Worm (Caenorhabditis elegans): ENCODE measurements around the gene bath-2.

Gene bath-2

ce11 chrII:1917862-1918261 lies 4.7 kb downstream of the bath-2 start, which contains the start of gene bath-4:
bath-4 (minus strand) TSS chrII:1917962.
- TF ChIP-seq med-1 (GFP tag; optimal IDR thresholded peaks at IDR 0.05; ENCODE audit: insufficient read depth) (no peak), ztf-23 (GFP tag; IDR thresholded peaks at IDR 0.05) (no peak), ztf-29 (GFP tag; IDR thresholded peaks at IDR 0.05) (no peak), flt-1 (GFP tag; IDR thresholded peaks at IDR 0.05) (no peak), T22C8.4 (GFP tag; IDR thresholded peaks at IDR 0.05) (no peak), ref-1 (GFP tag; conservative IDR thresholded peaks at IDR 0.05) (no peak), klf-2 (GFP tag; conservative IDR thresholded peaks at IDR 0.05) (no peak), tab-1 (GFP tag; IDR thresholded peaks at IDR 0.05) (no peak), cog-1 (tag; optimal IDR thresholded peaks at IDR 0.05) (no peak)

- TF ChIP-seq flt-1 (GFP tag; IDR thresholded peaks at IDR 0.05) (no peak), tab-1 (GFP tag; IDR thresholded peaks at IDR 0.05) (no peak), cog-1 (tag; optimal IDR thresholded peaks at IDR 0.05) (no peak), med-1 (GFP tag; optimal IDR thresholded peaks at IDR 0.05; ENCODE audit: insufficient read depth) (no peak), T22C8.4 (GFP tag; IDR thresholded peaks at IDR 0.05) (no peak), klf-2 (GFP tag; conservative IDR thresholded peaks at IDR 0.05) (no peak), ztf-29 (GFP tag; IDR thresholded peaks at IDR 0.05) (no peak), ztf-23 (GFP tag; IDR thresholded peaks at IDR 0.05) (no peak), ref-1 (GFP tag; conservative IDR thresholded peaks at IDR 0.05) (no peak)
Observed at ce11 chrII:1912741-1913140, 9.8 kb downstream of the bath-2 start, which contains the start of gene math-31. math-31 (minus strand) TSS chrII:1912841.

ce11 chrII:1905104-1905503 lies 17.5 kb downstream of the bath-2 start, which contains the start of gene math-22:
math-22 (plus strand) TSS chrII:1905404.
- TF ChIP-seq cog-1 (tag; optimal IDR thresholded peaks at IDR 0.05) (no peak), flt-1 (GFP tag; IDR thresholded peaks at IDR 0.05) (no peak), ztf-29 (GFP tag; IDR thresholded peaks at IDR 0.05) (no peak), tab-1 (GFP tag; IDR thresholded peaks at IDR 0.05) (no peak), med-1 (GFP tag; optimal IDR thresholded peaks at IDR 0.05; ENCODE audit: insufficient read depth) (no peak), T22C8.4 (GFP tag; IDR thresholded peaks at IDR 0.05) (no peak), ref-1 (GFP tag; conservative IDR thresholded peaks at IDR 0.05) (no peak), ztf-23 (GFP tag; IDR thresholded peaks at IDR 0.05) (no peak), klf-2 (GFP tag; conservative IDR thresholded peaks at IDR 0.05) (no peak)

- TF ChIP-seq flt-1 (GFP tag; IDR thresholded peaks at IDR 0.05) (no peak), ref-1 (GFP tag; conservative IDR thresholded peaks at IDR 0.05) (no peak), cog-1 (tag; optimal IDR thresholded peaks at IDR 0.05) (no peak), tab-1 (GFP tag; IDR thresholded peaks at IDR 0.05) (no peak), med-1 (GFP tag; optimal IDR thresholded peaks at IDR 0.05; ENCODE audit: insufficient read depth) (no peak), ztf-29 (GFP tag; IDR thresholded peaks at IDR 0.05) (no peak)
Observed at ce11 chrII:1901981-1902380, 20.6 kb downstream of the bath-2 start, which contains the start of gene math-23. math-23 (plus strand) TSS chrII:1902281.

ce11 chrII:1899934-1900333 lies 22.6 kb downstream of the bath-2 start, which contains the start of gene math-24:
math-24 (plus strand) TSS chrII:1900234.
- TF ChIP-seq flt-1 (GFP tag; IDR thresholded peaks at IDR 0.05) (no peak), ztf-29 (GFP tag; IDR thresholded peaks at IDR 0.05) (no peak), klf-2 (GFP tag; conservative IDR thresholded peaks at IDR 0.05) (no peak), ztf-23 (GFP tag; IDR thresholded peaks at IDR 0.05) (no peak), T22C8.4 (GFP tag; IDR thresholded peaks at IDR 0.05) (no peak), tab-1 (GFP tag; IDR thresholded peaks at IDR 0.05) (no peak), med-1 (GFP tag; optimal IDR thresholded peaks at IDR 0.05; ENCODE audit: insufficient read depth) (no peak), cog-1 (tag; optimal IDR thresholded peaks at IDR 0.05) (no peak), ref-1 (GFP tag; conservative IDR thresholded peaks at IDR 0.05) (no peak)

ce11 chrII:1897936-1898335 lies 24.6 kb downstream of the bath-2 start, which contains the start of gene C46F9.6:
C46F9.6 (plus strand) TSS chrII:1898236.
- TF ChIP-seq ztf-29 (GFP tag; IDR thresholded peaks at IDR 0.05) = no peak
- no peak for TF ChIP-seq ztf-23 (GFP tag; IDR thresholded peaks at IDR 0.05)
- TF ChIP-seq cog-1 (tag; optimal IDR thresholded peaks at IDR 0.05) = no peak
- no peak for TF ChIP-seq ref-1 (GFP tag; conservative IDR thresholded peaks at IDR 0.05)
- TF ChIP-seq flt-1 (GFP tag; IDR thresholded peaks at IDR 0.05) = no peak
- TF ChIP-seq T22C8.4 (GFP tag; IDR thresholded peaks at IDR 0.05) = no peak
- no peak for TF ChIP-seq med-1 (GFP tag; optimal IDR thresholded peaks at IDR 0.05; ENCODE audit: insufficient read depth)
- no peak for TF ChIP-seq klf-2 (GFP tag; conservative IDR thresholded peaks at IDR 0.05)
- TF ChIP-seq tab-1 (GFP tag; IDR thresholded peaks at IDR 0.05) = no peak

ce11 chrII:1895762-1896161 lies 26.8 kb downstream of the bath-2 start, which contains the start of gene math-25:
math-25 (plus strand) TSS chrII:1896062.
- TF ChIP-seq ztf-23 (GFP tag; IDR thresholded peaks at IDR 0.05) (no peak), klf-2 (GFP tag; conservative IDR thresholded peaks at IDR 0.05) (no peak), med-1 (GFP tag; optimal IDR thresholded peaks at IDR 0.05; ENCODE audit: insufficient read depth) (no peak), tab-1 (GFP tag; IDR thresholded peaks at IDR 0.05) (no peak), flt-1 (GFP tag; IDR thresholded peaks at IDR 0.05) (no peak), T22C8.4 (GFP tag; IDR thresholded peaks at IDR 0.05) (no peak), ref-1 (GFP tag; conservative IDR thresholded peaks at IDR 0.05) (no peak), cog-1 (tag; optimal IDR thresholded peaks at IDR 0.05) (no peak), ztf-29 (GFP tag; IDR thresholded peaks at IDR 0.05) (no peak)

- no peak for TF ChIP-seq cog-1 (tag; optimal IDR thresholded peaks at IDR 0.05)
- no peak for TF ChIP-seq klf-2 (GFP tag; conservative IDR thresholded peaks at IDR 0.05)
- TF ChIP-seq ztf-23 (GFP tag; IDR thresholded peaks at IDR 0.05) = no peak
- no peak for TF ChIP-seq ztf-29 (GFP tag; IDR thresholded peaks at IDR 0.05)
- TF ChIP-seq flt-1 (GFP tag; IDR thresholded peaks at IDR 0.05) = no peak
- TF ChIP-seq tab-1 (GFP tag; IDR thresholded peaks at IDR 0.05) = no peak
Observed at ce11 chrII:1895278-1895677, 27.3 kb downstream of the bath-2 start, which contains the start of gene C46F9.5. C46F9.5 (plus strand) TSS chrII:1895578.

ce11 chrII:1893912-1894311 lies 28.7 kb downstream of the bath-2 start, which contains the start of gene C16C4.1:
C16C4.1 (plus strand) TSS chrII:1894212.
- TF ChIP-seq cog-1 (tag; optimal IDR thresholded peaks at IDR 0.05) (no peak), ref-1 (GFP tag; conservative IDR thresholded peaks at IDR 0.05) (no peak), T22C8.4 (GFP tag; IDR thresholded peaks at IDR 0.05) (no peak), med-1 (GFP tag; optimal IDR thresholded peaks at IDR 0.05; ENCODE audit: insufficient read depth) (no peak), flt-1 (GFP tag; IDR thresholded peaks at IDR 0.05) (no peak), tab-1 (GFP tag; IDR thresholded peaks at IDR 0.05) (no peak), klf-2 (GFP tag; conservative IDR thresholded peaks at IDR 0.05) (no peak), ztf-29 (GFP tag; IDR thresholded peaks at IDR 0.05) (no peak), ztf-23 (GFP tag; IDR thresholded peaks at IDR 0.05) (no peak)
